Worm (Caenorhabditis elegans) whole organism, L3 larva: ENCODE results near the gene C08H9.18.

ENCODE experiments used
- aly-2 ChIP-seq: fragments of 150-350 bp; optimal IDR thresholded peaks from 2 replicates; lab custom pipeline; 2014; ENCODE audit warnings: missing biosample characterization, missing genetic modification characterization
- ama-1 ChIP-seq: fragments of 150-350 bp; optimal IDR thresholded peaks from 2 replicates; lab custom pipeline; 2018
- ceh-28 ChIP-seq: fragments of 150-350 bp; optimal IDR thresholded peaks from 2 replicates; lab custom pipeline; 2014; ENCODE audit warnings: missing biosample characterization, missing genetic modification reagents, missing genetic modification characterization
- ceh-82 ChIP-seq: fragments of 150-350 bp; optimal IDR thresholded peaks from 2 replicates; lab custom pipeline; 2014; ENCODE audit warnings: missing biosample characterization, missing genetic modification characterization
- egl-27 ChIP-seq: sonication (generic microtip); optimal IDR thresholded peaks from 4 replicates; lab custom pipeline; 2017; ENCODE audit warnings: missing biosample characterization, missing genetic modification reagents, missing genetic modification characterization
- elt-3 ChIP-seq, 3 experiments: fragments of 150-350 bp in 1 of 3; sonication (generic microtip) in 2 of 3; optimal IDR thresholded peaks; 2 replicates in 2 of 3; 4 replicates in 1 of 3; lab custom pipeline; 2014 to 2017; ENCODE audit warnings: missing biosample characterization in 3 of 3, missing genetic modification characterization in 3 of 3
- lin-39 ChIP-seq: fragments of 150-350 bp; optimal IDR thresholded peaks from 2 replicates; lab custom pipeline; 2018; ENCODE audit warnings: missing biosample characterization, missing genetic modification reagents, missing genetic modification characterization
- mdl-1 ChIP-seq: fragments of 150-350 bp; optimal IDR thresholded peaks from 2 replicates; lab custom pipeline; 2014; ENCODE audit warnings: missing biosample characterization, missing genetic modification characterization
- nfya-1 ChIP-seq: sonication (generic microtip); optimal IDR thresholded peaks from 2 replicates; lab custom pipeline; 2017; ENCODE audit warnings: missing genetic modification characterization, mild to moderate bottlenecking, missing compliant biosample characterization, antibody characterized with exemption, moderate library complexity; ENCODE audit not compliant: insufficient read depth
- nhr-67 ChIP-seq: fragments of 150-350 bp; optimal IDR thresholded peaks from 2 replicates; lab custom pipeline; 2014; ENCODE audit warnings: missing biosample characterization, missing genetic modification characterization
- unc-62 ChIP-seq: fragments of 150-350 bp; sonication (generic microtip); optimal IDR thresholded peaks from 4 replicates; lab custom pipeline; 2014; ENCODE audit warnings: missing biosample characterization, missing genetic modification reagents, missing genetic modification characterization

ce11 chrII:9895173-9895572 lies 33.1 kb upstream of the C08H9.18 start:
- TF ChIP-seq ceh-82 (no peak), ama-1 (lab: Kevin White, UChicago) (no peak), nfya-1 (tag; lab: Kevin White, UChicago) (no peak), egl-27 (no peak), elt-3 (tag; optimal IDR thresholded peaks at IDR 0.05; lab: Kevin White, UChicago) (no peak), unc-62 (no peak), aly-2 (tag; lab: Kevin White, UChicago) (no peak), lin-39 (tag; lab: Kevin White, UChicago) (no peak), mdl-1 (tag; lab: Kevin White, UChicago) (no peak), ceh-28 (no peak), nhr-67 (tag; lab: Kevin White, UChicago) (no peak)
